Worm (Caenorhabditis elegans): ENCODE results near the gene cnp-2.
"Not testable (repeated sequence)": the region's sequence is repeated elsewhere in the genome, so short reads cannot be mapped to it uniquely, and the experiment has no call there.

Gene cnp-2

DNA sequence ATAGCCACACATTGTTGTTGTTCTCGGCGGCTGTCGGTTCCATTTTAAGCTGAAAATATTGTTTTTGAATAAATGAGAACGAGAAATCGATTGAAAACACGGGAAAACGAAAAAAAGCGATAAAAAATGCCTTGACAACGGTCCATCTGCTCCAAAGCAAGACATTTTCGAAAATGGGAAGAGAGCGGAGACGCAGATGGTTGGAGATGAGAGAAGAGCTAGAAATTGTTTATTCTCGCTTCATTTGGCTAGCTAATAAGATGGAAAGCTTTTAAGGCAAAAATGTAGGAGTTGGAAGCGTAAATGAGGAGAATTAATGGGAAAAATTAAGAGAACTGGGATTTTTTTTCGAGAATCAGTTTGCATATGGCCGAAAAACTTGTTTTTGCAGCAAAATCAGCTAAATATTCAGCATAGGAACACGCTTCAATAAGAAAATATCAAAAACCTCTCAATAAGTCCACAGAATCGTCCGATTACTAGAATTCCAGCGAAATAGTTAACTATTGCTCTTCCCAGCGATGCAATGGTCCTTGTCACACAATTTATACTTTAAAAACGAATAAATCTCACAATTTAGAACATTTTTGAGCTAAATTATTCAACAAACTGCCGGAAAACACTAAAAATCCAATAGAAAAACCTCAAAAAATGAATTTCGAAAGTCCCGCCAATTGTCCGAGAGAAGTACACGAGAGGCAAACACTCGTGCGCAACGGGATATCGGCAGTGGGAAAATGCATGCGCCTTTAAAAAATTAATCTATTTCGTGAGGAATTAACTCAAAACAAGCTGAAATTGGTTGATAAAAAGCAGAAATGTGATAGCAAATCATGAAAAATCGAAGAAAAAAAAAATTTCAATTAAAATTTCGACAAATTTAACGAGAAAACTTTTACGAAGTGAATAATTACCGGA is 22.1 kb upstream of the cnp-2 start, which contains the start of gene pisy-1:
Gene pisy-1, minus strand, starts transcription at position 51 of the 918 bp plus-strand sequence.
- TF ChIP-seq tab-1 (GFP tag; IDR thresholded peaks at IDR 0.05) (no peak), cog-1 (tag; optimal IDR thresholded peaks at IDR 0.05) (peak; percentile 19)

DNA sequence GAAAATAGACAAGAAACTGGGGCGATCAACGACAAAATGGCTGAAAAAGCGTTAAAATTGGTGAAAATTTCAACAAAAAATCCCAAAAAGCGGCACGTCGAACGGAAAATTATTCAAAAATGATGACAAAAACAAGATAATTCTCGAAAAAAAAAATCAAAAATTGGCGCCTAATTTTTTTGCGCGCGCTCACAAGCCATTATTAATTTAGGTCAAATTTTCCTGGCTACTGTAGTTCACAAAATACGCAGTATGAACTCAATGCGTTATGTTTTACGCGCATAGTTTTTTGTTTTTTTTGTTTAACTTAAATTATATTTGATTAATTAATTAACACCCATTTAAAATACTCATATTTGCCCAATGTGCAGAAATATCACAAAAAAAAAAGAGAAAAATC is 21.3 kb upstream of the cnp-2 start:
- no peak for TF ChIP-seq ref-1 (GFP tag; conservative IDR thresholded peaks at IDR 0.05)

DNA sequence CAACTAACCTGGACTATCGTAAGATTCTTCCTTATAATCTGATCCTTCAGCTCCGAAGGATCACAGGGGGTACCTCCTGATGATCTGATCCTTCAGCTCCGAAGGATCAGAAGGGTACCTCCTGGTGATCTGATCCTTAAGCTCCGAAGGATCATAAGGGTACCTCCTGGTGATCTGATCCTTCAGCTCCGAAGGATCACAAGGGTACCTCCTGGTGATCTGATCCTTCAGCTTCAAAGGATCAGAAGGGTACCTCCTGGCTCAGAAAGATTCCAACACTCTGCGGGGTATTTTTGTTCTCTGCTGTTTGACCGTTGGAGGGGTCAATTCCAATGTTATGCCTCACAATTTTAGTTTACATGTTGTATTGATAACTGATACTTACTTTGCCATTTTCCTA is 10.9 kb upstream of the cnp-2 start:
- 0 out of 2 replicates have a peak, but pooled peaks have one; percentile 63 for TF ChIP-seq tab-1 (GFP tag; IDR thresholded peaks at IDR 0.05)

DNA sequence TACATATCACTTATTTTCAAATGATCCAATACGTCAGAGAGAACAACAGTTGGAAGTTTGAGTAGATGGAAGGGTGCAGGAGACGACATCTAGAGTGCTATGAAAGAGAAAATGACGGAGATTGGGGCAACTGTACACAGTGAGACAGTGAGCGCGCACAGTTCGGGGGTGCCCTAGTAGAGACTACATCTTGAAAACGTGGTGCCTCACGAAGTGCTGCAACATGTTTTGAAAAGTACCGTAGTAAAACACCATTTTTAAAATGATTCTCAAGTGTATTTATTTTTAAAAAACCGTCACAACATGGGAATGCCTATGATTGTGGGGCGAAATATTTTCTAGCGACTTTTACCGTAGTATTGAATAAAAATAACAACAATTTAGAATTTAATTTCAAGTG is 6.9 kb upstream of the cnp-2 start, which contains the start of gene Y46G5A.39:
Gene Y46G5A.39, minus strand, starts transcription at position 101 of the 400 bp plus-strand sequence.
- not testable (repeated sequence) for TF ChIP-seq klf-2 (GFP tag; conservative IDR thresholded peaks at IDR 0.05); cog-1 (tag; optimal IDR thresholded peaks at IDR 0.05); ztf-29 (GFP tag; IDR thresholded peaks at IDR 0.05)

DNA sequence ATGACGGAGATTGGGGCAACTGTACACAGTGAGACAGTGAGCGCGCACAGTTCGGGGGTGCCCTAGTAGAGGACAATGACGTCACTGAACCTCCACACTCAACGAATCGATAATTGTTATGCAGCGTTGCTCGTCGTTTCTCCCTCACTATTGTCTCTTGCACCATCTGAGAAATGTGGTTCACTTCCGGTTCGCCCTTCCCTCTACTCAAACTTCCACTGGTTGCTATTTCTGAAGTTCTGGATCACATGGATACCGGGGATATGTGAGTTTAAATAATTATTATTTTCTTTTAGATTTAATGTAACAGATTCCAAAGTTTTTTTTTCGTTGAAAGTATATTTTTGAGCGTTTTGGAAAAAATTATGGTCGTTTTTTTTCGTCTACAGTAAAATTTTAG is 4.4 kb upstream of the cnp-2 start, which contains the start of the genes Y46G5A.7 and Y46G5A.8:
Gene Y46G5A.7, minus strand, starts transcription at position 153 of the 400 bp plus-strand sequence.
Gene Y46G5A.8, plus strand, starts transcription at position 159 of the 400 bp plus-strand sequence.
- no peak for TF ChIP-seq ztf-23 (GFP tag; IDR thresholded peaks at IDR 0.05)
- no peak for TF ChIP-seq ztf-29 (GFP tag; IDR thresholded peaks at IDR 0.05)
- peak; percentile 58; the same call in 1 of the 2 replicates for TF ChIP-seq T22C8.4 (GFP tag; IDR thresholded peaks at IDR 0.05)

DNA sequence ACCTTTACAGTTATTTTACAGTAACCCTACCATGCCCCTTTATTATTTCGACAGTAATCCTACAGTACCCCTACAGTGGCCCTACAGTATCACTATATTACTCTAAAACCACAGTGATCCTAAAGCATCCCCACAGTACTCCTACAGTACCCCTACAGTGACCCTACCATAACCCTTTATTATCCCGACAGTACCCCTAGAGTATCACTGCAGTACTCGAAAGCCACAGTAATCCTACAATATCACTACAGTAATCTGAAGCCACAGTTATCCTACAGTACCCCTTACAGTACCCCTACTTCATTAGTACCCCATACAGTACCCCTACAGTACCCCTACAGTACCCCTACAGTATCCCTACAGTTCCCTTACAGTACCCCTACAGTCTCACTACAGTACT is 3.9 kb downstream of the cnp-2 start:
- TF ChIP-seq tab-1 (GFP tag; IDR thresholded peaks at IDR 0.05) (no peak), flt-1 (GFP tag; IDR thresholded peaks at IDR 0.05) (no peak), cog-1 (tag; optimal IDR thresholded peaks at IDR 0.05) (no peak), klf-2 (GFP tag; conservative IDR thresholded peaks at IDR 0.05) (no peak), ref-1 (GFP tag; conservative IDR thresholded peaks at IDR 0.05) (no peak), med-1 (GFP tag; optimal IDR thresholded peaks at IDR 0.05; ENCODE audit: insufficient read depth) (no peak), ztf-29 (GFP tag; IDR thresholded peaks at IDR 0.05) (no peak), T22C8.4 (GFP tag; IDR thresholded peaks at IDR 0.05) (no peak), ztf-23 (GFP tag; IDR thresholded peaks at IDR 0.05) (no peak)

DNA sequence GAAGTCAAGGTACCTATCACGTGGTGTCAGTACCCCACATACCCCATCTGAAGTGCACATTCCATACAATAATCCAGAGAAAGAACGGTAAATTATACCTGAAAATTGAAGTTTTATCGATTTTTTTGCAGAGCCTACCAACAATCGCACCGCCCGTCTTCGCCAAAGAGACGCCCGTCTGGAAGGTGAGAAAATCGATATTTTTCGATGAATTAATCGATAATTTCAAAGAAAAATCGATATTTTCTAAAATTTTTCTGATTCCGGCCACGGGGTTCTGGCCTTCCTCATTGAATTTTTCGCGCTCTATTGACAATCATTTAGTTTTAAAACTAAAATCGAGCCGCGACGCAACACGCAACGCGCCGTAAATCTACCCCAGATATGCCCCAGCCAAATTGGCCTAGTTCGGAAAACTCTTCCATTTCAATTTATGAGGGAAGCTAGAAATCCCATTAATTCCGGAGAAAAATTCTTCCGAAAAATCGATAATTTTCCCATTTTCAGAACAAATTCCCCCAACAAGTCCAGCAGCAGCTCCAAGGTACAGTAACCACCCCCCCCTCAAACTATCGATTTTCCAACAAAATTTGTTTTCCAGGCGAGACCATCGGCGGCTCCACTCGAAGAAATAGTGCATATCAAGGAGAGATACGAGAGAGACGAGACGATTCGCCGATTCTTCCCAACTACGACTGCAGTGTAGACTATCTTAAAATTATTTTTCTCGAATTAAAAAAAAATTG is 6.0 kb downstream of the cnp-2 start:
- TF ChIP-seq ztf-29 (GFP tag; IDR thresholded peaks at IDR 0.05) (no peak), tab-1 (GFP tag; IDR thresholded peaks at IDR 0.05) (no peak), cog-1 (tag; optimal IDR thresholded peaks at IDR 0.05) (no peak), flt-1 (GFP tag; IDR thresholded peaks at IDR 0.05) (no peak), med-1 (GFP tag; optimal IDR thresholded peaks at IDR 0.05; ENCODE audit: insufficient read depth) (no peak), T22C8.4 (GFP tag; IDR thresholded peaks at IDR 0.05) (peak; percentile 60)

DNA sequence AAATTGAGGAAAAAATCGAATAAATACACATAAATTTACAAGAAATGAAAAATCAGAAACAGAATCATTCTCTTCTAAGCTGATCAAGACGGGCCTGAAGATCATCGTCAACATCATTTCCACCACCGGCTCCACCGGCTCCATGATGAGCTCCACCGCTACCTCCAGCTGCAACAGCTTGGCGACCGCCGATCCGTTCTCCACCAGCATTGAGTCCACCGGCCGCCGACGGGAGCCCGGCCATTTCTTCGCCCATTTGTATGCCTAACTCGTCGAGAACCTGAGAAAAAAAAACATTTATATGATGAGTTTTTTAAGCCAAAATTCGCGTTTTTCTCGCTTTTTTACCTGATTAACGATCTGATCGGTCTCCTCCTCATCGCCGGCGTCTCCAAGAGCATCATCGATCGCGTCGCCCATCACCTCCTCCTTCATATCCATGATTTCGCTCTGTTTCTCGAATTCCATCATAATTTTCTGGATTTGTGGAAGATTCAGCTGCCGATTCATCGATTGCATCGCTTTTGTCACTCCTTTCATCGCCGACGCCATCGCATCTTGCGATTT is 6.7 kb downstream of the cnp-2 start:
- no peak for TF ChIP-seq T22C8.4 (GFP tag; IDR thresholded peaks at IDR 0.05)
- TF ChIP-seq cog-1 (tag; optimal IDR thresholded peaks at IDR 0.05): no peak
- no peak for TF ChIP-seq ztf-29 (GFP tag; IDR thresholded peaks at IDR 0.05)
- TF ChIP-seq klf-2 (GFP tag; conservative IDR thresholded peaks at IDR 0.05): no peak
- no peak for TF ChIP-seq tab-1 (GFP tag; IDR thresholded peaks at IDR 0.05)
- TF ChIP-seq ref-1 (GFP tag; conservative IDR thresholded peaks at IDR 0.05): no peak
- no peak for TF ChIP-seq med-1 (GFP tag; optimal IDR thresholded peaks at IDR 0.05; ENCODE audit: insufficient read depth)
- no peak for TF ChIP-seq flt-1 (GFP tag; IDR thresholded peaks at IDR 0.05)
- no peak for TF ChIP-seq ztf-23 (GFP tag; IDR thresholded peaks at IDR 0.05)

DNA sequence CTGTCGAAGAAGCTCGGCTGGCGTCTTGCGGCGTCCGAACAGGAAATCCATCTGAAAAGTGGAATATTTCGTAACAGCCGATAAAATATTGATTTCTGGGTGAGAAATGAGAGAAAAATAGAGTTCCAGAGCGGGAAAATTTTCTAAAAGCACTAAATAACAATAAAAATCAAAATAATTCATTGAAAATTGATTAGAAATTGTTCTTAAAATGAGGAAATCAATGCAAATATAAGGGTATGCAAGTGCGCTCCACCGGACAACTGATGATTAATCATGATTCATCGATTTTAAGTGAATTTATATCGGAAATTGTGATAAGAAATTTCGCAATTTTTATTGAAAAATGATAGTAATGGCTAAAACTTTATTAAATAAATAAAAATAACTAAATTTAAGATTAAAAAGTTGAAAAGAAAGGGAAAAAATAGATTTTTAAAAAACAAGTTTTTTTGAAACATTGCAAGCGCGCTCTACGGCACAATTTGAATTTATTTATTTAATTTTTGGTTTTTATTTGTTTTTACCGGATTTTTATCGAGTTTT is 7.6 kb downstream of the cnp-2 start, which contains the start of the genes vps-2 and tiar-2:
Gene vps-2, minus strand, starts transcription at position 51 of the 546 bp plus-strand sequence.
Gene tiar-2, plus strand, starts transcription at position 520 of the 546 bp plus-strand sequence.
- TF ChIP-seq T22C8.4 (GFP tag; IDR thresholded peaks at IDR 0.05) (peak; percentile 52; the same call in 1 of the 2 replicates), ztf-23 (GFP tag; IDR thresholded peaks at IDR 0.05) (no peak)

DNA sequence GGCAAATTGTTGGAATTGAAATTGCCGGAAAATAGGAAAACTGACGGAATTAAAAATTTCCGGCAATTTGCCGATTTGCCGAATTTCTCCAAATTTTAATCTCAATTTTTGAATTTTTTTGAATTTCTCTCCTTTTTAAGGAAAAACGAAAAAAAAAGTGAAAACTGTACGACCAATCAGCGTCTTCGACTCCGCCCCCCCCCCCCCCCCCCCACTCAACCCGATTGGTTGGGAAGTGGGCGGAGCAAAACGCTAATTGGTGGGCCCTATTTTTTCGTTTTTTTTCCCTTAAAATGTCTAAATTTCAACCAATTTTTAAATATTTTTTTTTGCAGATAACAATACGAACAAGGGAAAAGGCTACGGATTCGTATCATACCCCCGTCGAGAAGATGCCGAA is 9.3 kb downstream of the cnp-2 start:
- TF ChIP-seq ztf-23 (GFP tag; IDR thresholded peaks at IDR 0.05) (no peak), T22C8.4 (GFP tag; IDR thresholded peaks at IDR 0.05) (no peak)

Measured in whole organism, midembryonic.